Worm (Caenorhabditis elegans): Measurements from ENCODE around the gene arcp-1.

ce11 chrIII:3800934-3801252 lies 41.7 kb upstream of the arcp-1 start:
- no peak for TF ChIP-seq fos-1 (tag; optimal IDR thresholded peaks at IDR 0.05)
- no peak for TF ChIP-seq nhr-12 (tag; optimal IDR thresholded peaks at IDR 0.05)
- no peak for TF ChIP-seq unc-62 (GFP tag; optimal IDR thresholded peaks at IDR 0.05)
- no peak for TF ChIP-seq skn-1 (tag; optimal IDR thresholded peaks at IDR 0.05)
- no peak for TF ChIP-seq snpc-4 (tag; optimal IDR thresholded peaks at IDR 0.05)
- no peak for TF ChIP-seq ces-1 (GFP tag; optimal IDR thresholded peaks at IDR 0.05)
- TF ChIP-seq lin-39 (tag; optimal IDR thresholded peaks at IDR 0.05): no peak
- TF ChIP-seq nhr-76 (tag; optimal IDR thresholded peaks at IDR 0.05): no peak
- TF ChIP-seq nhr-20 (tag; optimal IDR thresholded peaks at IDR 0.05): no peak
- no peak for TF ChIP-seq hlh-17 (GFP tag; optimal IDR thresholded peaks at IDR 0.05; ENCODE audit: borderline replicate concordance)
